Fruit fly (Drosophila melanogaster) whole organism, embryonic: ENCODE results near the gene obst-G.

Experiments
- CG11398 ChIP-seq: fragments of 200-800 bp; sonication (Bioruptor generic); optimal IDR thresholded peaks from 2 replicates; lab custom pipeline; 2016; ENCODE audit warnings: missing biosample characterization, missing genetic modification characterization
- CG17612 ChIP-seq: fragments of 200-800 bp; sonication (Bioruptor generic); IDR thresholded peaks from 2 replicates; pipeline ENCODE4 v1.3.6; 2022; ENCODE audit warnings: missing biosample characterization, missing genetic modification characterization
- CG2202 ChIP-seq: fragments of 200-800 bp; sonication (Bioruptor generic); optimal IDR thresholded peaks from 2 replicates; lab custom pipeline; 2018; ENCODE audit warnings: missing biosample characterization, mild to moderate bottlenecking, missing genetic modification characterization
- CG34422 ChIP-seq: fragments of 200-800 bp; sonication (Bioruptor generic); IDR thresholded peaks from 3 replicates; pipeline ENCODE4 v1.3.6; 2022; ENCODE audit warnings: missing biosample characterization, missing genetic modification characterization
- CG4360 ChIP-seq: fragments of 200-800 bp; sonication (Bioruptor generic); IDR thresholded peaks from 2 replicates; pipeline ENCODE4 v1.3.6; 2022; ENCODE audit warnings: missing biosample characterization, missing genetic modification characterization
- CG4730 ChIP-seq: fragments of 200-800 bp; sonication (Bioruptor generic); IDR thresholded peaks from 2 replicates; pipeline ENCODE4 v1.3.6; 2022; ENCODE audit warnings: missing biosample characterization, missing genetic modification characterization
- CG6654 ChIP-seq: fragments of 200-800 bp; sonication (Bioruptor generic); optimal IDR thresholded peaks from 2 replicates; lab custom pipeline; 2017; ENCODE audit warnings: missing biosample characterization, mild to moderate bottlenecking, missing genetic modification characterization
- CG6683 ChIP-seq: fragments of 200-800 bp; sonication (Bioruptor generic); optimal IDR thresholded peaks from 2 replicates; lab custom pipeline; 2017; ENCODE audit warnings: missing biosample characterization, mild to moderate bottlenecking, missing genetic modification characterization, missing genetic modification reagents
- Meics ChIP-seq: fragments of 200-800 bp; sonication (Bioruptor generic); optimal IDR thresholded peaks from 2 replicates; lab custom pipeline; 2017; ENCODE audit warnings: missing biosample characterization, mild to moderate bottlenecking, missing genetic modification characterization
- crol ChIP-seq: fragments of 200-800 bp; sonication (Bioruptor generic); IDR thresholded peaks from 2 replicates; pipeline ENCODE4 v1.3.6; 2022; ENCODE audit warnings: missing biosample characterization, missing genetic modification characterization
- hth ChIP-seq: fragments of >200 bp; optimal IDR thresholded peaks from 2 replicates; lab custom pipeline; 2017; ENCODE audit warnings: inconsistent platforms
- inv ChIP-seq: fragments of 200-800 bp; sonication (Bioruptor generic); IDR thresholded peaks from 2 replicates; pipeline ENCODE4 v1.3.6; 2022; ENCODE audit warnings: missing biosample characterization, missing genetic modification characterization; ENCODE audit not compliant: partially characterized antibody
- jumu ChIP-seq: fragments of 200-800 bp; sonication (Bioruptor generic); optimal IDR thresholded peaks from 3 replicates; lab custom pipeline; 2016; ENCODE audit warnings: missing biosample characterization, missing genetic modification characterization
- sim ChIP-seq: fragments of 200-800 bp; sonication (Bioruptor generic); IDR thresholded peaks from 2 replicates; pipeline ENCODE4 v1.3.6; 2022; ENCODE audit warnings: missing biosample characterization, missing genetic modification characterization

DNA sequence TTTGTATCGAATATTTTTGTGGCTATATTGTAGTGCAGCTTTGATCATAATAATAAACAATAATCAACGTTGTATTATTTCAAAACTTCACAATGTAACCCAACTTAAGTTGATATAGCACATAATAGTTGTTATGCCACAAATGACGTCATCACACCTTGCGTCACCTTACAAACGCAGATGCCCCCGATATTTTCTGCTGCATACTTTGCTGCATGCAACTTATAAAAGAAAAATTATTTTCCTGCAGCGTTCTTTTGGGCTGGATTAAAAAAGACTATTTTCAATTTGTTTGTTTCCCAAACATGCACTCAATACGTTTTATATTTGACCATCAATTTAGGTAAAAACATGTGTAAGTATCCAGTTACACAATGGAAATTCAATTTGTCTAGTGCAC is 34.9 kb downstream of the obst-G start:
- no peak for TF ChIP-seq CG4360
- no peak for TF ChIP-seq inv (GFP tag; lab: Robert Waterston, UW)
- TF ChIP-seq CG6654 = no peak
- TF ChIP-seq CG4730 = no peak
- TF ChIP-seq crol (GFP tag; lab: Robert Waterston, UW) = no peak
- TF ChIP-seq hth = no peak
- TF ChIP-seq jumu = no peak
- no peak for TF ChIP-seq sim (GFP tag; lab: Robert Waterston, UW)
- TF ChIP-seq CG34422 (GFP tag; lab: Robert Waterston, UW) = no peak
- no peak for TF ChIP-seq CG6683 (GFP tag; lab: Kevin White, UChicago)
- TF ChIP-seq CG11398 (GFP tag; lab: Kevin White, UChicago) = no peak
- no peak for TF ChIP-seq CG17612 (GFP tag; lab: Robert Waterston, UW)
- TF ChIP-seq Meics (GFP tag; lab: Kevin White, UChicago) = no peak
- no peak for TF ChIP-seq CG2202 (tag; lab: Kevin White, UChicago)
